ENCODE assay signal across 1 fruit fly cellular context in genomic region chrX:19668405-19668804, dm6.
TF ChIP-seq lines count a peak whose summit lies in the region.

No protein-coding gene starts in this region.

TF ChIP-seq in whole organism, embryonic, 481 proteins besides CTCF, POLR2A, EP300 and RAD21 (continued from another document and continues in another):
- TF ChIP-seq sob (GFP tag; IDR thresholded peaks at IDR 0.05; lab: Robert Waterston, UW), result peak; percentile 95
- no peak for TF ChIP-seq cad (GFP tag; optimal IDR thresholded peaks at IDR 0.05; lab: Kevin White, UChicago)
- peak; percentile 94 for TF ChIP-seq CG18619 (GFP tag; optimal IDR thresholded peaks at IDR 0.05; lab: Kevin White, UChicago)
- TF ChIP-seq ap (GFP tag; IDR thresholded peaks at IDR 0.05; lab: Robert Waterston, UW), result peak; percentile 91
- TF ChIP-seq CG8281 (tag; optimal IDR thresholded peaks at IDR 0.05; lab: Kevin White, UChicago), result peak; percentile 86
- TF ChIP-seq phol (tag; optimal IDR thresholded peaks at IDR 0.05; lab: Kevin White, UChicago), result peak; percentile 91
- TF ChIP-seq Chrac-16 (GFP tag; optimal IDR thresholded peaks at IDR 0.05; lab: Kevin White, UChicago), result peak; percentile 98
- TF ChIP-seq gem (tag; optimal IDR thresholded peaks at IDR 0.05; lab: Kevin White, UChicago), result peak; percentile 97
- peak; percentile 93 for TF ChIP-seq NFAT (GFP tag; IDR thresholded peaks at IDR 0.05; lab: Robert Waterston, UW)
- TF ChIP-seq Pdp1 (GFP tag; optimal IDR thresholded peaks at IDR 0.05; lab: Kevin White, UChicago), result peak; percentile 96 to 98
- peak; percentile 97 for TF ChIP-seq NC2α (GFP tag; optimal IDR thresholded peaks at IDR 0.05; lab: Kevin White, UChicago)
- peak; percentile 97 for TF ChIP-seq CG30431 (GFP tag; optimal IDR thresholded peaks at IDR 0.05; lab: Kevin White, UChicago)
- TF ChIP-seq HHEX (GFP tag; optimal IDR thresholded peaks at IDR 0.05; lab: Kevin White, UChicago), result peak; percentile 91
- no peak for TF ChIP-seq Opbp (GFP tag; IDR thresholded peaks at IDR 0.05; lab: Robert Waterston, UW; ENCODE audit: partially characterized antibody)
- TF ChIP-seq CG4404 (GFP tag; IDR thresholded peaks at IDR 0.05; lab: Robert Waterston, UW), result peak; percentile 92
- TF ChIP-seq so (GFP tag; IDR thresholded peaks at IDR 0.05; lab: Robert Waterston, UW), result peak; percentile 94
- TF ChIP-seq CG12104 (GFP tag; optimal IDR thresholded peaks at IDR 0.05; lab: Kevin White, UChicago), result peak; percentile 89
- no peak for TF ChIP-seq hkb (optimal IDR thresholded peaks at IDR 0.05; lab: Kevin White, UChicago)
- peak; percentile 92 for TF ChIP-seq hkb (GFP tag; IDR thresholded peaks at IDR 0.05; lab: Robert Waterston, UW)
- TF ChIP-seq exex (tag; optimal IDR thresholded peaks at IDR 0.05; lab: Kevin White, UChicago), result no peak
- TF ChIP-seq br (optimal IDR thresholded peaks at IDR 0.05; lab: Kevin White, UChicago), result no peak
- TF ChIP-seq tio (GFP tag; optimal IDR thresholded peaks at IDR 0.05; lab: Kevin White, UChicago), result peak; percentile 96
- peak; percentile 97 for TF ChIP-seq ems (GFP tag; optimal IDR thresholded peaks at IDR 0.05; lab: Kevin White, UChicago)
- peak; percentile 93 to 96 for TF ChIP-seq Hr51 (GFP tag; optimal IDR thresholded peaks at IDR 0.05; lab: Kevin White, UChicago)
- TF ChIP-seq run (tag; optimal IDR thresholded peaks at IDR 0.05; lab: Kevin White, UChicago), result peak; percentile 84
- peak; percentile 96 for TF ChIP-seq CG5245 (GFP tag; optimal IDR thresholded peaks at IDR 0.05; lab: Kevin White, UChicago)
- peak; percentile 95 for TF ChIP-seq CG7556 (GFP tag; optimal IDR thresholded peaks at IDR 0.05; lab: Kevin White, UChicago)
- TF ChIP-seq CG9437 (GFP tag; optimal IDR thresholded peaks at IDR 0.05; lab: Kevin White, UChicago), result peak; percentile 86
- TF ChIP-seq CG14860 (GFP tag; IDR thresholded peaks at IDR 0.05; lab: Robert Waterston, UW; ENCODE audit: partially characterized antibody), result no peak
- peak; percentile 13 for TF ChIP-seq pfk (GFP tag; optimal IDR thresholded peaks at IDR 0.05; lab: Kevin White, UChicago)
- TF ChIP-seq vfl (GFP tag; optimal IDR thresholded peaks at IDR 0.05; lab: Kevin White, UChicago), result peak; percentile 95
- TF ChIP-seq CG18599 (GFP tag; optimal IDR thresholded peaks at IDR 0.05; lab: Kevin White, UChicago), result peak; percentile 95
- peak; percentile 98 for TF ChIP-seq Xbp1 (GFP tag; optimal IDR thresholded peaks at IDR 0.05; lab: Kevin White, UChicago)
- peak in 1 of 3 experiments; percentile 96 for TF ChIP-seq lola (GFP tag; optimal IDR thresholded peaks at IDR 0.05; lab: Kevin White, UChicago)
- peak; percentile 92 for TF ChIP-seq HmgD (GFP tag; optimal IDR thresholded peaks at IDR 0.05; lab: Kevin White, UChicago)
- TF ChIP-seq vnd (GFP tag; IDR thresholded peaks at IDR 0.05; lab: Robert Waterston, UW; ENCODE audit: partially characterized antibody), result no peak
- TF ChIP-seq Aef1 (GFP tag; IDR thresholded peaks at IDR 0.05; lab: Robert Waterston, UW), result peak; percentile 93
- TF ChIP-seq Nf-YB (GFP tag; optimal IDR thresholded peaks at IDR 0.05; lab: Kevin White, UChicago), result peak; percentile 84
- TF ChIP-seq Blimp-1 (GFP tag; optimal IDR thresholded peaks at IDR 0.05; lab: Kevin White, UChicago), result peak; percentile 85
- TF ChIP-seq bsh (GFP tag; optimal IDR thresholded peaks at IDR 0.05; lab: Kevin White, UChicago), result peak; percentile 97 to 98
- TF ChIP-seq CG17328 (GFP tag; IDR thresholded peaks at IDR 0.05; lab: Robert Waterston, UW), result peak; percentile 98
- TF ChIP-seq mam (GFP tag; optimal IDR thresholded peaks at IDR 0.05; lab: Kevin White, UChicago), result peak; percentile 99
- peak; percentile 89 for TF ChIP-seq wor (GFP tag; IDR thresholded peaks at IDR 0.05; lab: Robert Waterston, UW)
- TF ChIP-seq tll (GFP tag; optimal IDR thresholded peaks at IDR 0.05; lab: Kevin White, UChicago), result peak in 1 of 2 experiments; percentile 1
- TF ChIP-seq sisA (GFP tag; IDR thresholded peaks at IDR 0.05; lab: Robert Waterston, UW), result peak; percentile 95
- peak; percentile 59 for TF ChIP-seq stwl (tag; optimal IDR thresholded peaks at IDR 0.05; lab: Kevin White, UChicago)
- no peak for TF ChIP-seq sc (optimal IDR thresholded peaks at IDR 0.05; lab: Kevin White, UChicago)
- TF ChIP-seq sc (GFP tag; optimal IDR thresholded peaks at IDR 0.05; lab: Kevin White, UChicago), result peak; percentile 86
- TF ChIP-seq Deaf1 (tag; optimal IDR thresholded peaks at IDR 0.05; lab: Kevin White, UChicago), result peak; percentile 77
- TF ChIP-seq CG12659 (GFP tag; optimal IDR thresholded peaks at IDR 0.05; lab: Kevin White, UChicago), result peak; percentile 96
- TF ChIP-seq Hr78 (GFP tag; optimal IDR thresholded peaks at IDR 0.05; lab: Kevin White, UChicago), result peak in 1 of 2 experiments; percentile 93
- peak; percentile 97 for TF ChIP-seq NC2β (GFP tag; optimal IDR thresholded peaks at IDR 0.05; lab: Kevin White, UChicago)
- TF ChIP-seq CG10959 (GFP tag; IDR thresholded peaks at IDR 0.05; lab: Robert Waterston, UW), result peak; percentile 97
- peak; percentile 98 for TF ChIP-seq dmrt11E (tag; optimal IDR thresholded peaks at IDR 0.05; lab: Kevin White, UChicago)
- peak; percentile 98 for TF ChIP-seq dpn (GFP tag; optimal IDR thresholded peaks at IDR 0.05; lab: Kevin White, UChicago)
- TF ChIP-seq CrebB (tag; optimal IDR thresholded peaks at IDR 0.05; lab: Kevin White, UChicago), result peak; percentile 94
- peak; percentile 86 for TF ChIP-seq cwo (GFP tag; optimal IDR thresholded peaks at IDR 0.05; lab: Kevin White, UChicago)
- peak; percentile 95 for TF ChIP-seq CG4820 (GFP tag; optimal IDR thresholded peaks at IDR 0.05; lab: Kevin White, UChicago)
- peak; percentile 99 for TF ChIP-seq pnt (GFP tag; optimal IDR thresholded peaks at IDR 0.05; lab: Kevin White, UChicago)
- peak; percentile 97 for TF ChIP-seq Camta (GFP tag; optimal IDR thresholded peaks at IDR 0.05; lab: Kevin White, UChicago)
- TF ChIP-seq CG18011 (GFP tag; optimal IDR thresholded peaks at IDR 0.05; lab: Kevin White, UChicago), result peak; percentile 79
- TF ChIP-seq org-1 (GFP tag; optimal IDR thresholded peaks at IDR 0.05; lab: Kevin White, UChicago), result peak; percentile 96
- peak; percentile 87 for TF ChIP-seq Taf1 (GFP tag; IDR thresholded peaks at IDR 0.05; lab: Robert Waterston, UW)
- peak; percentile 97 for TF ChIP-seq Atf-2 (GFP tag; optimal IDR thresholded peaks at IDR 0.05; lab: Kevin White, UChicago)
- TF ChIP-seq Dad (GFP tag; optimal IDR thresholded peaks at IDR 0.05; lab: Kevin White, UChicago), result peak; percentile 97
- TF ChIP-seq Fer3 (tag; optimal IDR thresholded peaks at IDR 0.05; lab: Kevin White, UChicago), result peak; percentile 93
- no peak for TF ChIP-seq Bgb (GFP tag; IDR thresholded peaks at IDR 0.05; lab: Robert Waterston, UW; ENCODE audit: partially characterized antibody)
- TF ChIP-seq fru (optimal IDR thresholded peaks at IDR 0.05; lab: Kevin White, UChicago), result no peak
- peak; percentile 97 for TF ChIP-seq Mes4 (GFP tag; optimal IDR thresholded peaks at IDR 0.05; lab: Kevin White, UChicago)
- TF ChIP-seq bab2 (GFP tag; optimal IDR thresholded peaks at IDR 0.05; lab: Kevin White, UChicago), result peak; percentile 98
- no peak for TF ChIP-seq h (optimal IDR thresholded peaks at IDR 0.05; lab: Kevin White, UChicago)
- TF ChIP-seq CG15601 (tag; optimal IDR thresholded peaks at IDR 0.05; lab: Kevin White, UChicago), result peak; percentile 95
- peak; percentile 88 for TF ChIP-seq Hand (GFP tag; optimal IDR thresholded peaks at IDR 0.05; lab: Kevin White, UChicago)
- peak; percentile 100 for TF ChIP-seq grau (tag; optimal IDR thresholded peaks at IDR 0.05; lab: Kevin White, UChicago)
- peak; percentile 77 for TF ChIP-seq ham (GFP tag; IDR thresholded peaks at IDR 0.05; lab: Robert Waterston, UW)
- peak; percentile 96 for TF ChIP-seq HLH54F (GFP tag; optimal IDR thresholded peaks at IDR 0.05; lab: Kevin White, UChicago)
- peak; percentile 96 for TF ChIP-seq CG12391 (tag; optimal IDR thresholded peaks at IDR 0.05; lab: Kevin White, UChicago)
- TF ChIP-seq eve (GFP tag; optimal IDR thresholded peaks at IDR 0.05; lab: Kevin White, UChicago), result peak in 1 of 2 experiments; percentile 55
- peak; percentile 87 for TF ChIP-seq CG10267 (tag; optimal IDR thresholded peaks at IDR 0.05; lab: Kevin White, UChicago)
- TF ChIP-seq CG30020 (tag; optimal IDR thresholded peaks at IDR 0.05; lab: Kevin White, UChicago), result peak; percentile 81
- peak; percentile 86 for TF ChIP-seq CG15073 (GFP tag; optimal IDR thresholded peaks at IDR 0.05; lab: Kevin White, UChicago)
- peak; percentile 79 for TF ChIP-seq CG11695 (GFP tag; IDR thresholded peaks at IDR 0.05; lab: Robert Waterston, UW)
- TF ChIP-seq CG11085 (GFP tag; IDR thresholded peaks at IDR 0.05; lab: Robert Waterston, UW), result peak; percentile 83
- TF ChIP-seq fd64A (GFP tag; optimal IDR thresholded peaks at IDR 0.05; lab: Kevin White, UChicago), result peak; percentile 85
- TF ChIP-seq CG10431 (GFP tag; optimal IDR thresholded peaks at IDR 0.05; lab: Kevin White, UChicago), result peak; percentile 93
- TF ChIP-seq gsb-n (tag; optimal IDR thresholded peaks at IDR 0.05; lab: Kevin White, UChicago), result peak; percentile 96
- peak; percentile 94 for TF ChIP-seq fd3F (GFP tag; optimal IDR thresholded peaks at IDR 0.05; lab: Kevin White, UChicago)
- TF ChIP-seq insv (GFP tag; optimal IDR thresholded peaks at IDR 0.05; lab: Kevin White, UChicago), result peak; percentile 12 to 67
- peak; percentile 99 for TF ChIP-seq sd (tag; optimal IDR thresholded peaks at IDR 0.05; lab: Kevin White, UChicago)
- TF ChIP-seq Lpt (GFP tag; optimal IDR thresholded peaks at IDR 0.05; lab: Kevin White, UChicago), result no peak
- TF ChIP-seq CG33557 (GFP tag; optimal IDR thresholded peaks at IDR 0.05; lab: Kevin White, UChicago), result peak; percentile 98
- peak; percentile 92 for TF ChIP-seq lmd (GFP tag; IDR thresholded peaks at IDR 0.05; lab: Robert Waterston, UW)
- TF ChIP-seq otp (GFP tag; IDR thresholded peaks at IDR 0.05; lab: Robert Waterston, UW), result peak; percentile 96
- peak; percentile 94 for TF ChIP-seq dm (GFP tag; optimal IDR thresholded peaks at IDR 0.05; lab: Kevin White, UChicago)
- peak; percentile 79 for TF ChIP-seq dati (GFP tag; IDR thresholded peaks at IDR 0.05; lab: Robert Waterston, UW)
- peak; percentile 90 for TF ChIP-seq slp2 (GFP tag; optimal IDR thresholded peaks at IDR 0.05; lab: Kevin White, UChicago)
- TF ChIP-seq hth (optimal IDR thresholded peaks at IDR 0.05; lab: Kevin White, UChicago), result no peak
- TF ChIP-seq CG11504 (tag; optimal IDR thresholded peaks at IDR 0.05; lab: Kevin White, UChicago), result peak; percentile 95
- TF ChIP-seq cas (GFP tag; IDR thresholded peaks at IDR 0.05; lab: Robert Waterston, UW), result peak; percentile 57
- TF ChIP-seq caup (GFP tag; optimal IDR thresholded peaks at IDR 0.05; lab: Kevin White, UChicago; ENCODE audit: severe bottlenecking), result peak; percentile 90
- TF ChIP-seq D19A (tag; optimal IDR thresholded peaks at IDR 0.05; lab: Kevin White, UChicago), result peak; percentile 84
- peak; percentile 89 for TF ChIP-seq CG8765 (GFP tag; IDR thresholded peaks at IDR 0.05; lab: Robert Waterston, UW)
- peak; percentile 93 for TF ChIP-seq da (GFP tag; optimal IDR thresholded peaks at IDR 0.05; lab: Kevin White, UChicago)
- peak; percentile 73 for TF ChIP-seq sim (GFP tag; IDR thresholded peaks at IDR 0.05; lab: Robert Waterston, UW)
- TF ChIP-seq CG31224 (GFP tag; IDR thresholded peaks at IDR 0.05; lab: Robert Waterston, UW), result peak; percentile 79
- TF ChIP-seq tup (GFP tag; optimal IDR thresholded peaks at IDR 0.05; lab: Kevin White, UChicago), result peak; percentile 97
- TF ChIP-seq Hey (tag; optimal IDR thresholded peaks at IDR 0.05; lab: Kevin White, UChicago), result peak; percentile 89
- peak; percentile 82 for TF ChIP-seq cato (GFP tag; optimal IDR thresholded peaks at IDR 0.05; lab: Kevin White, UChicago; ENCODE audit: borderline replicate concordance)
- TF ChIP-seq gcm2 (GFP tag; optimal IDR thresholded peaks at IDR 0.05; lab: Kevin White, UChicago), result peak; percentile 88
- TF ChIP-seq btn (GFP tag; optimal IDR thresholded peaks at IDR 0.05; lab: Kevin White, UChicago), result peak; percentile 89
- peak; percentile 95 for TF ChIP-seq seq (GFP tag; IDR thresholded peaks at IDR 0.05; lab: Robert Waterston, UW)
- TF ChIP-seq CG7372 (GFP tag; IDR thresholded peaks at IDR 0.05; lab: Robert Waterston, UW), result peak; percentile 86
- TF ChIP-seq CG2889 (GFP tag; IDR thresholded peaks at IDR 0.05; lab: Robert Waterston, UW), result peak; percentile 96
- TF ChIP-seq slou (GFP tag; optimal IDR thresholded peaks at IDR 0.05; lab: Kevin White, UChicago), result peak; percentile 90
- TF ChIP-seq CG1233 (GFP tag; optimal IDR thresholded peaks at IDR 0.05; lab: Kevin White, UChicago), result peak; percentile 91
- TF ChIP-seq az2 (GFP tag; optimal IDR thresholded peaks at IDR 0.05; lab: Kevin White, UChicago), result peak; percentile 98
- TF ChIP-seq ranshi (GFP tag; IDR thresholded peaks at IDR 0.05; lab: Robert Waterston, UW), result peak; percentile 94
- peak; percentile 92 for TF ChIP-seq CG14050 (GFP tag; IDR thresholded peaks at IDR 0.05; lab: Robert Waterston, UW)
- TF ChIP-seq pzg (GFP tag; optimal IDR thresholded peaks at IDR 0.05; lab: Kevin White, UChicago), result peak; percentile 19
- no peak for TF ChIP-seq yki (optimal IDR thresholded peaks at IDR 0.05; lab: Kevin White, UChicago)
- TF ChIP-seq CG17802 (tag; optimal IDR thresholded peaks at IDR 0.05; lab: Kevin White, UChicago), result peak; percentile 81
- peak; percentile 92 for TF ChIP-seq Abd-B (GFP tag; optimal IDR thresholded peaks at IDR 0.05; lab: Kevin White, UChicago)
- TF ChIP-seq Mrtf (GFP tag; IDR thresholded peaks at IDR 0.05; lab: Robert Waterston, UW), result peak; percentile 95
- TF ChIP-seq CG17385 (GFP tag; optimal IDR thresholded peaks at IDR 0.05; lab: Kevin White, UChicago), result peak; percentile 94
- peak; percentile 93 for TF ChIP-seq CG17359 (tag; optimal IDR thresholded peaks at IDR 0.05; lab: Kevin White, UChicago)
- no peak for TF ChIP-seq CG16813 (GFP tag; IDR thresholded peaks at IDR 0.05; lab: Robert Waterston, UW; ENCODE audit: partially characterized antibody)
- TF ChIP-seq Dek (tag; optimal IDR thresholded peaks at IDR 0.05; lab: Kevin White, UChicago), result peak; percentile 94
- TF ChIP-seq CG4854 (GFP tag; optimal IDR thresholded peaks at IDR 0.05; lab: Kevin White, UChicago), result peak; percentile 86
- peak; percentile 88 for TF ChIP-seq stc (GFP tag; IDR thresholded peaks at IDR 0.05; lab: Robert Waterston, UW)
- TF ChIP-seq MBD-R2 (GFP tag; IDR thresholded peaks at IDR 0.05; lab: Robert Waterston, UW), result peak; percentile 83
- peak; percentile 93 for TF ChIP-seq dimm (GFP tag; IDR thresholded peaks at IDR 0.05; lab: Robert Waterston, UW)
- TF ChIP-seq tna (GFP tag; IDR thresholded peaks at IDR 0.05; lab: Robert Waterston, UW; ENCODE audit: partially characterized antibody), result no peak
